Worm (Caenorhabditis elegans): ENCODE measurements around the gene R144.6.

R144.6 gene

DNA sequence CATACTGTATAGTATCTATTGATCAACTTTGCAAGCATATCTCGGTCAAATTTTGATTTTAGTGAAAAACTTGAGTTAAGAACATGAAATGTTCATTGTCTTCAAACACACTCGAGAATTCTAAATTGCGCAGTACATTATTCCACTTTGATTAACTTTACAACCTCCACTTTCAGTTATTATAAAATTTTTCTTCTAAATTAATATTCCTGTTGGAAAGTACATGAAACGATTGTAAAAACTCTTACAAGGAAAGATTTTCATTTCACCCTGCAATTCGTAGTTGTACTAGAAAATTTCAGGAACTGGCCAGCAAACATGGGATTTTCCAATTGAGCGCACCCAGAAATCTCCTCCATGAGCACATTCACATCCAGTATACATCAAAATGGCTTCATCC lies 40.2 kb upstream of the R144.6 start, which contains the start of gene C45G9.14:
Gene C45G9.14 (plus strand): TSS at position 301 of the 400 bp plus-strand sequence.
- no peak for TF ChIP-seq ccch-3 (GFP tag; optimal IDR thresholded peaks at IDR 0.05)
- TF ChIP-seq ama-1 (optimal IDR thresholded peaks at IDR 0.05), result no peak
- TF ChIP-seq ama-1 (GFP tag; optimal IDR thresholded peaks at IDR 0.05), result no peak
- no peak for TF ChIP-seq somi-1 (GFP tag; optimal IDR thresholded peaks at IDR 0.05)
- TF ChIP-seq rcor-1 (GFP tag; IDR thresholded peaks at IDR 0.05), result no peak
- no peak for TF ChIP-seq gei-17 (GFP tag; optimal IDR thresholded peaks at IDR 0.05)
- TF ChIP-seq snpc-1.3 (tag; optimal IDR thresholded peaks at IDR 0.05; ENCODE audit: insufficient read depth), result no peak
- TF ChIP-seq K12H6.12 (tag; optimal IDR thresholded peaks at IDR 0.05), result no peak

DNA sequence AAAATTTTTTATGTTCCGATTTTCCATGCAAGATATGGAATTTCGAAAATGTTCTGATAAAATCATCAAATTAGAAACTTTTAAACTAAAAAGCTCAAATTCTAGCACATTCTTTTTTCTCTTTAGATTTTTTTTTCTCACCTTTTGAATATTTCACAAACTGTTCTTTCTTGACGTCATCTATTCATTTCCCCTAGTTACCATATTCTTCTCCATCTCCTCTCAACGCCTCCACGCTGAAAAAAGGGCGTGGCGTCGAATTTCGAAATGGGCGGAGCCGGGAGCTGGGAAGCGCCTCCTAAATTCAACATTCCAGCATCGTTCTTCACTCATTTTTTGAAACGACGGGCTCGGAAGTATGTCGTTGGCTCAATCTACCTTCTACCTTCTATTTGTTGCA lies 37.6 kb upstream of the R144.6 start, which contains the start of gene nlp-43:
Gene nlp-43 (plus strand): TSS at position 301 of the 400 bp plus-strand sequence.
- TF ChIP-seq unc-62 (GFP tag; optimal IDR thresholded peaks at IDR 0.05) (no peak), F37B4.10 (GFP tag; IDR thresholded peaks at IDR 0.05) (no peak), repo-1 (tag; optimal IDR thresholded peaks at IDR 0.05) (no peak), cebp-1 (GFP tag; IDR thresholded peaks at IDR 0.05) (no peak), cebp-1 (tag; optimal IDR thresholded peaks at IDR 0.05) (no peak), sea-2 (GFP tag; IDR thresholded peaks at IDR 0.05) (no peak), B0019.2 (GFP tag; conservative IDR thresholded peaks at IDR 0.05) (no peak), nfya-2 (GFP tag; IDR thresholded peaks at IDR 0.05) (no peak), Y53F4B.3 (GFP tag; IDR thresholded peaks at IDR 0.05) (no peak), zim-3 (tag; optimal IDR thresholded peaks at IDR 0.05) (no peak)

- TF ChIP-seq T07F8.4 (tag; optimal IDR thresholded peaks at IDR 0.05) (no peak), sea-2 (GFP tag; IDR thresholded peaks at IDR 0.05) (no peak), F49E8.2 (tag; optimal IDR thresholded peaks at IDR 0.05; ENCODE audit: insufficient read depth) (no peak), C17E4.6 (GFP tag; IDR thresholded peaks at IDR 0.05) (no peak), Y53F4B.3 (GFP tag; IDR thresholded peaks at IDR 0.05) (no peak), hmg-20 (GFP tag; IDR thresholded peaks at IDR 0.05) (no peak)
Observed at ce11 chrIII:5036158-5036557, 31.6 kb upstream of the R144.6 start, which contains the start of gene C45G9.6. Gene C45G9.6, plus strand, starts transcription at chrIII:5036458.

DNA sequence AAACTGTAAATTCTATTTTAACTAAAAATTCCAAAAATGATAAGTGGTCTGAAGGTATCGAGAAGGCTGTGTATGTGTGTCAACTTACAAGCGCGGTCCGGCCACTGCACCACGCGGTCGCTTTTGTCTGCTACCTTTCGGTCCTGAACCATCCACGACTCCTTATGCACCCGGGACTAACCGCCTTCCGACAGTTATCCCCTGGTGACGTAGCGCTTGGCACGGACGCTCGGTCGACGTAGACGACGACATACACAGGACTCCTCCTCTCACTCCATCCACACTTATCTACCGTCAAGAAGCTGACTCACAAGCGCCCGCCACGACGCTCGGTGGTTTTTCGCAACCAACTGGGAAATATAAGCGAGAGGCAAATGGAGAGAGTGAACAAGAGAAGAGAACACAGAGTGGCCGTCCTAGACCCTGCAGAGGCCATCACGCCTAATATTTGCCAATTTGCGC lies 26.9 kb upstream of the R144.6 start:
- TF ChIP-seq egl-44 (GFP tag; IDR thresholded peaks at IDR 0.05), result peak; percentile 69; the same call in 1 of the 2 replicates
- peak; percentile 90 for TF ChIP-seq repo-1 (tag; optimal IDR thresholded peaks at IDR 0.05)
- TF ChIP-seq atf-7 (tag; optimal IDR thresholded peaks at IDR 0.05), result peak; percentile 85
- TF ChIP-seq B0019.2 (GFP tag; conservative IDR thresholded peaks at IDR 0.05), result peak; percentile 60; the same call in 1 of the 2 replicates
- TF ChIP-seq madf-3 (GFP tag; IDR thresholded peaks at IDR 0.05), result peak; percentile 62; the same call in 1 of the 2 replicates
- peak; percentile 46 for TF ChIP-seq athp-1 (tag; optimal IDR thresholded peaks at IDR 0.05)
- peak; percentile 54 for TF ChIP-seq mes-4 (tag; optimal IDR thresholded peaks at IDR 0.05)
- TF ChIP-seq Y56A3A.18 (GFP tag; IDR thresholded peaks at IDR 0.05), result peak; percentile 84; the same call in 1 of the 2 replicates
- 0 out of 2 replicates have a peak, but pooled peaks have one; percentile 49 for TF ChIP-seq ceh-40 (GFP tag; IDR thresholded peaks at IDR 0.05)
- TF ChIP-seq tbp1 (GFP tag; optimal IDR thresholded peaks at IDR 0.05), result peak; percentile 85
- TF ChIP-seq attf-6 (GFP tag; IDR thresholded peaks at IDR 0.05), result 0 out of 2 replicates have a peak, but pooled peaks have one; percentile 57
- TF ChIP-seq ztf-28 (GFP tag; IDR thresholded peaks at IDR 0.05), result 0 out of 2 replicates have a peak, but pooled peaks have one; percentile 61
- peak; percentile 60 for TF ChIP-seq tlf-1 (GFP tag; optimal IDR thresholded peaks at IDR 0.05)
- TF ChIP-seq ceh-79 (tag; optimal IDR thresholded peaks at IDR 0.05), result peak; percentile 68
- peak; percentile 70 for TF ChIP-seq ceh-27 (GFP tag; optimal IDR thresholded peaks at IDR 0.05)
- TF ChIP-seq K11D2.4 (GFP tag; IDR thresholded peaks at IDR 0.05), result peak; percentile 87
- peak; percentile 64 for TF ChIP-seq fkh-3 (tag; optimal IDR thresholded peaks at IDR 0.05)
- TF ChIP-seq egrh-3 (GFP tag; IDR thresholded peaks at IDR 0.05), result peak; percentile 84
- TF ChIP-seq K12H6.12 (tag; optimal IDR thresholded peaks at IDR 0.05), result peak; percentile 93
- peak; percentile 77; the same call in 1 of the 2 replicates for TF ChIP-seq hmg-20 (GFP tag; IDR thresholded peaks at IDR 0.05)
- peak; percentile 72; the same call in 1 of the 2 replicates for TF ChIP-seq C06A6.2 (GFP tag; conservative IDR thresholded peaks at IDR 0.05)
- TF ChIP-seq cebp-2 (GFP tag; IDR thresholded peaks at IDR 0.05), result peak; percentile 34; the same call in 1 of the 2 replicates
- TF ChIP-seq ceh-91 (GFP tag; IDR thresholded peaks at IDR 0.05), result peak; percentile 66
- peak; percentile 55 for TF ChIP-seq somi-1 (GFP tag; optimal IDR thresholded peaks at IDR 0.05)
- TF ChIP-seq F10E7.11 (tag; optimal IDR thresholded peaks at IDR 0.05), result peak; percentile 67
- peak; percentile 48 for TF ChIP-seq die-1 (tag; optimal IDR thresholded peaks at IDR 0.05)
